Worm (Caenorhabditis elegans): ENCODE results near the gene pax-1.

ce11 chrV:8254973-8255372, 30.2 kb downstream of the pax-1 start:
- TF ChIP-seq fkh-10 (GFP tag; optimal IDR thresholded peaks at IDR 0.05), result no peak
- no peak for TF ChIP-seq nhr-90 (tag; optimal IDR thresholded peaks at IDR 0.05; ENCODE audit: poor library complexity)
- no peak for TF ChIP-seq ama-1 (optimal IDR thresholded peaks at IDR 0.05)

Measured in whole organism, L1 larva.